Worm (Caenorhabditis elegans) whole organism, late embryonic: ENCODE data around the gene wht-6.

Experiments used
- K02D7.2 ChIP-seq: sonication (generic microtip); optimal IDR thresholded peaks from 2 replicates; lab custom pipeline; 2017; ENCODE audit warnings: mild to moderate bottlenecking, missing genetic modification characterization, missing compliant biosample characterization
- K09A11.1 ChIP-seq: sonication (generic microtip); optimal IDR thresholded peaks from 2 replicates; lab custom pipeline; 2017; ENCODE audit warnings: antibody characterized with exemption, mild to moderate bottlenecking, missing genetic modification characterization, missing compliant biosample characterization; ENCODE audit not compliant: insufficient read depth
- ama-1 ChIP-seq: fragments of 150-350 bp; optimal IDR thresholded peaks from 2 replicates; lab custom pipeline; 2014
- ceh-14 ChIP-seq: sonication (generic microtip); optimal IDR thresholded peaks from 2 replicates; lab custom pipeline; 2016; ENCODE audit warnings: missing genotype, missing genetic modification characterization, missing compliant biosample characterization
- ceh-18 ChIP-seq: sonication (generic microtip); optimal IDR thresholded peaks from 2 replicates; lab custom pipeline; 2016; ENCODE audit warnings: missing genetic modification characterization, missing compliant biosample characterization
- ceh-19 ChIP-seq: fragments of 200-800 bp; sonication (Bioruptor generic); optimal IDR thresholded peaks from 2 replicates; lab custom pipeline; 2018; ENCODE audit warnings: mild to moderate bottlenecking, missing genetic modification characterization, missing compliant biosample characterization
- ceh-2 ChIP-seq: sonication (generic microtip); optimal IDR thresholded peaks from 2 replicates; lab custom pipeline; 2016; ENCODE audit warnings: missing genotype, missing genetic modification characterization, missing compliant biosample characterization
- ceh-24 ChIP-seq: sonication (generic microtip); optimal IDR thresholded peaks from 2 replicates; lab custom pipeline; 2016; ENCODE audit warnings: mild to moderate bottlenecking, missing genetic modification characterization, missing compliant biosample characterization
- ceh-30 ChIP-seq: fragments of 150-350 bp; optimal IDR thresholded peaks from 2 replicates; lab custom pipeline; 2014; ENCODE audit warnings: missing biosample characterization, missing genetic modification characterization
- ceh-31 ChIP-seq: sonication (generic microtip); optimal IDR thresholded peaks from 2 replicates; lab custom pipeline; 2016; ENCODE audit warnings: missing genetic modification characterization, missing compliant biosample characterization
- ceh-34 ChIP-seq: sonication (generic microtip); optimal IDR thresholded peaks from 2 replicates; lab custom pipeline; 2016; ENCODE audit warnings: mild to moderate bottlenecking, missing genetic modification characterization, missing compliant biosample characterization
- ceh-45 ChIP-seq: fragments of 200-800 bp; sonication (Bioruptor generic); IDR thresholded peaks from 2 replicates; pipeline ENCODE4 v1.3.6; 2022; ENCODE audit warnings: missing genetic modification reagents, missing genetic modification characterization, missing compliant biosample characterization
- ceh-9 ChIP-seq: sonication (generic microtip); optimal IDR thresholded peaks from 2 replicates; lab custom pipeline; 2016; ENCODE audit warnings: mild to moderate bottlenecking, missing genetic modification characterization, inconsistent platforms, missing compliant biosample characterization
- che-1 ChIP-seq: sonication (generic microtip); optimal IDR thresholded peaks from 2 replicates; lab custom pipeline; 2016; ENCODE audit warnings: mild to moderate bottlenecking, missing genetic modification characterization, missing compliant biosample characterization
- dmd-4 ChIP-seq: sonication (generic microtip); optimal IDR thresholded peaks from 2 replicates; lab custom pipeline; 2016; ENCODE audit warnings: borderline replicate concordance, missing genetic modification characterization, missing compliant biosample characterization
- elt-2 ChIP-seq: sonication (generic microtip); optimal IDR thresholded peaks from 2 replicates; lab custom pipeline; 2016; ENCODE audit warnings: missing genetic modification reagents, missing genetic modification characterization, missing compliant biosample characterization
- eyg-1 ChIP-seq: sonication (generic microtip); optimal IDR thresholded peaks from 2 replicates; lab custom pipeline; 2016; ENCODE audit warnings: missing genotype, missing genetic modification characterization, missing compliant biosample characterization
- gmeb-2 ChIP-seq: sonication (generic microtip); optimal IDR thresholded peaks from 2 replicates; lab custom pipeline; 2016; ENCODE audit warnings: missing genetic modification characterization, inconsistent platforms, missing compliant biosample characterization
- hlh-13 ChIP-seq: fragments of 200-800 bp; sonication (Bioruptor generic); optimal IDR thresholded peaks from 2 replicates; lab custom pipeline; 2018; ENCODE audit warnings: mild to moderate bottlenecking, missing genetic modification characterization, missing compliant biosample characterization
- hlh-30 ChIP-seq: sonication (generic microtip); optimal IDR thresholded peaks from 2 replicates; lab custom pipeline; 2017; ENCODE audit warnings: antibody characterized with exemption, missing genetic modification characterization, missing compliant biosample characterization; ENCODE audit not compliant: insufficient read depth
- lim-6 ChIP-seq: sonication (generic microtip); optimal IDR thresholded peaks from 2 replicates; lab custom pipeline; 2016; ENCODE audit warnings: missing genetic modification characterization, missing compliant biosample characterization
- madf-2 ChIP-seq: sonication (generic microtip); optimal IDR thresholded peaks from 2 replicates; lab custom pipeline; 2017; ENCODE audit warnings: missing genetic modification characterization, missing compliant biosample characterization
- nfya-1 ChIP-seq: sonication (generic microtip); optimal IDR thresholded peaks from 2 replicates; lab custom pipeline; 2017; ENCODE audit warnings: missing genetic modification characterization, mild to moderate bottlenecking, missing compliant biosample characterization, antibody characterized with exemption, moderate library complexity
- nhr-232 ChIP-seq: sonication (generic microtip); optimal IDR thresholded peaks from 2 replicates; lab custom pipeline; 2016; ENCODE audit warnings: missing genetic modification characterization, missing compliant biosample characterization
- npax-4 ChIP-seq: sonication (generic microtip); optimal IDR thresholded peaks from 2 replicates; lab custom pipeline; 2016; ENCODE audit warnings: missing genetic modification characterization, missing compliant biosample characterization
- pag-3 ChIP-seq: sonication (generic microtip); optimal IDR thresholded peaks from 2 replicates; lab custom pipeline; 2016; ENCODE audit warnings: missing compliant biosample characterization, missing genetic modification characterization, borderline replicate concordance
- pax-1 ChIP-seq: fragments of 150-350 bp; optimal IDR thresholded peaks from 2 replicates; lab custom pipeline; 2014; ENCODE audit warnings: missing biosample characterization, missing genetic modification characterization
- pqm-1 ChIP-seq: sonication (generic microtip); optimal IDR thresholded peaks from 2 replicates; lab custom pipeline; 2016; ENCODE audit warnings: missing genetic modification characterization, missing compliant biosample characterization
- pros-1 ChIP-seq: fragments of 150-350 bp; optimal IDR thresholded peaks from 2 replicates; lab custom pipeline; 2014; ENCODE audit warnings: missing biosample characterization, missing genetic modification reagents, missing genetic modification characterization
- ref-2 ChIP-seq: sonication (generic microtip); optimal IDR thresholded peaks from 2 replicates; lab custom pipeline; 2016; ENCODE audit warnings: missing genetic modification characterization, missing compliant biosample characterization
- rnt-1 ChIP-seq: sonication (generic microtip); optimal IDR thresholded peaks from 2 replicates; lab custom pipeline; 2016; ENCODE audit warnings: missing genetic modification characterization, missing compliant biosample characterization
- sdc-2 ChIP-seq: sonication (generic microtip); optimal IDR thresholded peaks from 2 replicates; lab custom pipeline; 2016; ENCODE audit warnings: missing genotype, missing genetic modification characterization, missing compliant biosample characterization
- tbx-7 ChIP-seq: sonication (generic microtip); optimal IDR thresholded peaks from 2 replicates; lab custom pipeline; 2016; ENCODE audit warnings: missing genotype, missing genetic modification characterization, missing compliant biosample characterization
- unc-55 ChIP-seq: sonication (generic microtip); optimal IDR thresholded peaks from 2 replicates; lab custom pipeline; 2017; ENCODE audit warnings: missing biosample characterization, missing genetic modification reagents, missing genetic modification characterization
- zip-5 ChIP-seq: sonication (generic microtip); optimal IDR thresholded peaks from 2 replicates; lab custom pipeline; 2016; ENCODE audit warnings: missing genetic modification characterization, missing compliant biosample characterization
- ztf-16 ChIP-seq: sonication (generic microtip); optimal IDR thresholded peaks from 2 replicates; lab custom pipeline; 2017; ENCODE audit warnings: missing genetic modification characterization, missing compliant biosample characterization

The wht-6 gene

DNA sequence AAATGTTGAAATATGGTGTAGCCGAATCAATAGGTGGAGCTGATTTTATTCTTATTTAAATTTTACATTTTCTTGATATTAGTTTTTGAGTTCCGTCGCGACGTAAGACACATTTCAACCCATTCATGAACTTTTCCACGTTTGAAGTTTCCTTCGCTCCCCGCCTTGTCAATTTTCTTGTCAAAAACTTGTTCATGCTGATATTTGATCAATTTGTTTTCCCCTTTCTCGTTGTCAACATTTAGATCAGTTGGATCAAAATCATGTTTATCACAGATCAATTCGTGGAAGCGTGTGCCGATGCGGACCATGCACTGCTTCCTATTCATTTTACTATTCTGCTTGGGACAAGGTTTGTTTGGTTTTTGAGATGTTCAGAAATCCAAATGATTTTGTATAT is 11.4 kb downstream of the wht-6 start, which contains the start of gene chtb-2:
chtb-2 (plus strand) TSS at position 301 of the 400 bp plus-strand sequence.
- no peak for TF ChIP-seq ceh-34 (tag; lab: Kevin White, UChicago)
- no peak for TF ChIP-seq pros-1 (tag; lab: Kevin White, UChicago)
- no peak for TF ChIP-seq K02D7.2 (tag; lab: Kevin White, UChicago)
- no peak for TF ChIP-seq hlh-13
- TF ChIP-seq, all 69 proteins: peak for 0

DNA sequence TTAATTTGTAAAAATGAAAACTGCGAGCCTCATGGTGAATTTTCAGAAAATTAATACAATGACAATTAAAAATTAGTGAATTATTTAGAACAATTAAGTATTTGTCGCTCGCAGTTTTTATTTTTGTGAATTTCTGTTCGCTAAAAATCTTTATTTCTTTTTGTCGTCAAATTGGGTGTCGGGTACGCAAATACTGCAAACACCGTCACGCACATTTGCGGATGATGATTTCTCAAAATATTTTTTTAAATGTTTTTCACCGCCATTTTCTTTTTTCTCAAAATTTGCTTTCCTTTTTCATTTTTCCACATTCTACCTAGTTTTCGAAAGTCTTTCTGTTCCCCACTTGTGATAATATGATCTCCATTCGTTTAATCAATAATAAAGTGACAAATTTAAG is 17.4 kb downstream of the wht-6 start:
- TF ChIP-seq ceh-30 (tag; lab: Kevin White, UChicago), result no peak
- TF ChIP-seq tbx-7 (tag; lab: Kevin White, UChicago), result no peak
- TF ChIP-seq zip-5 (tag; lab: Kevin White, UChicago), result no peak
- peak; percentile 28 for TF ChIP-seq nfya-1 (tag; lab: Kevin White, UChicago)
- peak; percentile 1 for TF ChIP-seq unc-55 (GFP tag; lab: Kevin White, UChicago)
- no peak for TF ChIP-seq pax-1 (tag; lab: Kevin White, UChicago)
- TF ChIP-seq ceh-14 (tag; lab: Kevin White, UChicago), result no peak
- no peak for TF ChIP-seq sdc-2 (tag; lab: Kevin White, UChicago)
- TF ChIP-seq, all 69 proteins: peak for 2

DNA sequence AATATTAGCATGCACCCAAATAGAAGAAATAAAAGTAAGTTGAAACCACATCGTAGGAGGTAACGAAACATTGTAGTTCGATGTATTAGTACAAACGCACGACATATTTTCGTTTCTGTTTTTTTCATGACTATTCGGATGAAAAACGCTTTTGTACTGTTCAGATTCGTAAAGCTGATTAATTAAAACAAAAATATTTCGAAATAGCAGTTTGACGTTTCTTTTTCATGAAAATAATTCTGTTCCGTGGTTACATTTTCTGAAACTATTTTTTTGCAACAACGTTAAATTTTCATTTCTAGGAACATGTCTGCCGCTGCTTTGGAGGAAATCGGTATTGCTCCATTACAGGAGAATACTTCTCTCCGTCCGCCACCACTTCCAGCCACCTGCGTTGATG is 17.9 kb downstream of the wht-6 start, which contains the start of gene rpt-3:
rpt-3 (plus strand) TSS at position 301 of the 400 bp plus-strand sequence.
- TF ChIP-seq ceh-31 (tag; lab: Kevin White, UChicago) (no peak), nhr-232 (tag; lab: Kevin White, UChicago) (no peak), nfya-1 (tag; lab: Kevin White, UChicago) (no peak), ceh-9 (no peak), dmd-4 (tag; lab: Kevin White, UChicago) (no peak), unc-55 (GFP tag; lab: Kevin White, UChicago) (no peak), lim-6 (tag; lab: Kevin White, UChicago) (no peak), ztf-16 (tag; lab: Kevin White, UChicago) (no peak), elt-2 (tag; lab: Kevin White, UChicago) (no peak), gmeb-2 (tag; lab: Kevin White, UChicago) (no peak), ceh-19 (no peak), ceh-24 (no peak)

DNA sequence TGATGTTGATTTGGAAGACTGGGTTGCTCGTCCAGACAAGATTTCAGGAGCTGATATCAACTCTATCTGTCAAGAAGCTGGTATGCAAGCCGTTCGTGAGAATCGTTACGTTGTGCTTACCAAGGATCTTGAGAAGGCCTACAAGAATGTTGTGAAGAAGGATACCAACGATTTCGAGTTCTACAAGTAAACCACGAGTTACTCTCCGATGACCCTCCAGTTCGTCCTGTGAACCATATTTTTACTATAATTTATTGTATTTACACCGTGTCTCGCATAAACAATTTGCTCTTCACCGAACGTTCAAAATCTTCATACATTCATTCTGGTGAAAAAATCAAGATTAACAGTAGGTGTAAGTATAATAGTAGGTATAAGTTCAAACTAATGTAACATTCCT is 19.4 kb downstream of the wht-6 start:
- no peak for TF ChIP-seq dmd-4 (tag; lab: Kevin White, UChicago)
- no peak for TF ChIP-seq ceh-2
- TF ChIP-seq eyg-1 (tag; lab: Kevin White, UChicago), result no peak
- no peak for TF ChIP-seq madf-2 (tag; lab: Kevin White, UChicago)
- no peak for TF ChIP-seq ama-1 (lab: Kevin White, UChicago)
- TF ChIP-seq npax-4 (tag; lab: Kevin White, UChicago), result no peak
- no peak for TF ChIP-seq K09A11.1
- no peak for TF ChIP-seq ceh-18 (tag; lab: Kevin White, UChicago)
- TF ChIP-seq rnt-1 (tag; lab: Kevin White, UChicago), result no peak
- no peak for TF ChIP-seq ceh-45 (GFP tag; lab: Robert Waterston, UW)
- no peak for TF ChIP-seq pax-1 (tag; lab: Kevin White, UChicago)
- no peak for TF ChIP-seq gmeb-2 (tag; lab: Kevin White, UChicago)
- TF ChIP-seq ref-2, result no peak
- TF ChIP-seq che-1 (tag; lab: Kevin White, UChicago), result no peak
- no peak for TF ChIP-seq ceh-31 (tag; lab: Kevin White, UChicago)
- TF ChIP-seq pag-3, result no peak
- TF ChIP-seq hlh-30 (tag; lab: Kevin White, UChicago), result no peak
- no peak for TF ChIP-seq pqm-1
